Fruit fly (Drosophila melanogaster) whole organism, wandering third instar larva: ENCODE measurements around the gene CG12541.

ENCODE experiments used
- GATAd ChIP-seq: sonication (Bioruptor generic); optimal IDR thresholded peaks from 2 replicates; lab custom pipeline; 2016; ENCODE audit warnings: missing biosample characterization, missing genetic modification characterization
- fru ChIP-seq: fragments of 200-800 bp; sonication (Bioruptor generic); optimal IDR thresholded peaks from 3 replicates; lab custom pipeline; 2016; ENCODE audit warnings: missing biosample characterization, mild to moderate bottlenecking, missing genetic modification characterization
- h ChIP-seq: fragments of 200-800 bp; sonication (Bioruptor generic); optimal IDR thresholded peaks from 3 replicates; lab custom pipeline; 2016; ENCODE audit warnings: missing biosample characterization, mild to moderate bottlenecking, missing genetic modification characterization
- jim ChIP-seq: fragments of 175-275, 200-325 bp; sonication (Bioruptor generic); optimal IDR thresholded peaks from 2 replicates; lab custom pipeline; 2016; ENCODE audit warnings: missing biosample characterization, mild to moderate bottlenecking, missing genetic modification characterization
- psq ChIP-seq: fragments of 200-800 bp; sonication (Bioruptor generic); optimal IDR thresholded peaks from 3 replicates; lab custom pipeline; 2017; ENCODE audit warnings: missing biosample characterization, mild to moderate bottlenecking, missing genetic modification characterization, moderate library complexity
- usp ChIP-seq: fragments of >200 bp; optimal IDR thresholded peaks from 2 replicates; lab custom pipeline; 2017; ENCODE audit warnings: missing biosample characterization, missing genetic modification characterization

DNA sequence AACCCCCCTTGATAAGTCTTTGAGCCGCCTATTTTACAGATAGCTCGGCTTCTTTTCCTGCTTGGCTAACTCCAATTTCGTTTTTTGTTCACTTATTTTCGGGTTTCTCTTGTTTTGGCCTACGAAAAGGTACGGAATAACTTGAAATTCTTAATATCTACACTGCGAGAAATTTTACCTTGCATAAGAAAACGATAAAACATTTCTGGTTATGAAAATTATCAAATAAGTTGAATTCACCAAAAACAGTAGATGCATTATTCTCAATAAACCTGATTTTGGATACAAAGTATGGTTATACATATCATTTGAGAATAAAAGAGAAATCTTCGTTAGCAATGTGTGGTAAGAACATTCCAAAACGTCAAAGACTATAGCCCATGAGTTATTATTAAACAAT, 83.8 kb downstream of the CG12541 start:
- no peak for TF ChIP-seq usp (GFP tag; lab: Kevin White, UChicago)
- no peak for TF ChIP-seq psq (GFP tag; lab: Kevin White, UChicago)
- TF ChIP-seq GATAd (GFP tag; lab: Kevin White, UChicago) = no peak
- peak; percentile 9 for TF ChIP-seq h (GFP tag; lab: Kevin White, UChicago)
- TF ChIP-seq fru (GFP tag; lab: Kevin White, UChicago) = peak; percentile 55
- TF ChIP-seq jim = no peak
